Worm (Caenorhabditis elegans): Measurements from ENCODE around the gene fbxa-30.

Gene fbxa-30

DNA sequence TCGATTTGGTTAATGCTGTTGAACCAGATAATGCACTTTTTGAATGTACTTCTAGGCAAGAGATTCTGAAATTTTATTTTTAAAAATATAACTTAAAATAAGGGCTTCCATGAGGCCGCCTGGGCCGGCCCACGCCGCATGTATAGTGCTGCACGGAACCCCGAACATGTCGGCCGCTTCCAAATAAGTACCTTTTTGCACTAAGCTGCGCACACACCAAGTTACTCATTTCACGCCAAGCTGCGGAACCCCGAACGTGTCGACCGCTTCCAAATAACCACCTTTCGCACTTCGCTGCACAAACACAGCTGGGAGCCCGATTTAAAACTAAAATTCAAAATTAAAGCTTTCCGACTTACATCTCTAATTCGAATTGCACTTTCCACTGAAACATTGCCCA is 36.0 kb upstream of the fbxa-30 start:
- TF ChIP-seq ceh-28 (tag; optimal IDR thresholded peaks at IDR 0.05), result no peak
- no peak for TF ChIP-seq zag-1 (tag; optimal IDR thresholded peaks at IDR 0.05)
- no peak for TF ChIP-seq ZK546.5 (tag; optimal IDR thresholded peaks at IDR 0.05)
- TF ChIP-seq fkh-2 (tag; optimal IDR thresholded peaks at IDR 0.05), result no peak
- no peak for TF ChIP-seq nhr-11 (tag; optimal IDR thresholded peaks at IDR 0.05)
- TF ChIP-seq lin-15B (tag; optimal IDR thresholded peaks at IDR 0.05), result no peak
- no peak for TF ChIP-seq elt-2 (tag; optimal IDR thresholded peaks at IDR 0.05)
- no peak for TF ChIP-seq lin-39 (tag; optimal IDR thresholded peaks at IDR 0.05)
- no peak for TF ChIP-seq fos-1 (tag; optimal IDR thresholded peaks at IDR 0.05)

DNA sequence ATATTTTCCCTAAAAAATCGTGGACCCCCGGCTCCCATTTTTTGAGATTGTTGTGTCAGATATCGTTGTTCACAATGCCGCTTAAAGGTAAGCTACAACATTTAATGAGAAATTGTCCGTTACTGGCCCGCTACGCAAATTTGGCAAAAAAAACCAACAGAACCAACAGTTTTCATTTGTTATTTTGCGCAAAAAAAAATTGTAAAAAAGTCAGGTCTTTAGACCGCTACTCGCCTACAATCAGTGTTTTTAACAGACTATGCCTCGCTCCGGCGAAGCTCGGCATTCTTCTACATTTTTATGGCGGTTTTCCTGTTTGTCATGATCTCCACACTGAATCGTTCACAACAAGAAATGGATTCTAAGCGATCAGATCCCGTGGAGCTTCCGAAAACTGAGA is 33.5 kb upstream of the fbxa-30 start, which contains the start of gene Y82E9BL.12:
Gene Y82E9BL.12, plus strand, starts transcription at position 301 of the 400 bp plus-strand sequence.
- TF ChIP-seq tbx-2 (tag; optimal IDR thresholded peaks at IDR 0.05), result no peak
- no peak for TF ChIP-seq nhr-43 (tag; optimal IDR thresholded peaks at IDR 0.05; ENCODE audit: poor library complexity, severe bottlenecking)
- no peak for TF ChIP-seq nhr-28 (tag; optimal IDR thresholded peaks at IDR 0.05)
- no peak for TF ChIP-seq nhr-67 (tag; optimal IDR thresholded peaks at IDR 0.05)
- TF ChIP-seq aly-2 (tag; optimal IDR thresholded peaks at IDR 0.05), result no peak
- no peak for TF ChIP-seq fos-1 (tag; optimal IDR thresholded peaks at IDR 0.05)
- TF ChIP-seq nhr-77 (tag; optimal IDR thresholded peaks at IDR 0.05), result no peak
- no peak for TF ChIP-seq daf-12 (tag; optimal IDR thresholded peaks at IDR 0.05)
- no peak for TF ChIP-seq nhr-76 (tag; optimal IDR thresholded peaks at IDR 0.05)
- TF ChIP-seq ceh-16 (tag; optimal IDR thresholded peaks at IDR 0.05), result no peak
- TF ChIP-seq ceh-9 (tag; optimal IDR thresholded peaks at IDR 0.05), result no peak
- no peak for TF ChIP-seq pqm-1 (tag; optimal IDR thresholded peaks at IDR 0.05)

DNA sequence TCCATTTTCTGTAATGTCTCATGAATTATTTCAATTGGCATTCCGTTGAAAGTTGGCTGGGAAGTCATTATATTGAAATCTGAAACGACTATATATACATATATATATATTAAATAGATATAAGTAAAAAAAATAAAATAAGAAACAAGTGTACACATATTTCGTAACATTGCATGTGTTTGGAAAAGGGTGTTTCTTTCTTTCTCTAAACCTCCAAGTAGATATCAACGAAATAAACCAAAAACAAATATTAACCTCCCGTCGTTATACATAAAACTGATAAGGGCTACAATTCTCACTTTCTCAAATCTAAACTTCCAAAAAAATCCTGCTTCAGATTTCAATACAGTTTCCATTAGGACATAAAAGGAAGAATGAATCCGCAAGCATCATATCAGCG is 32.8 kb upstream of the fbxa-30 start, which contains the start of gene fbxa-79:
Gene fbxa-79, minus strand, starts transcription at position 86 of the 400 bp plus-strand sequence.
- peak; percentile 77 for TF ChIP-seq pha-4 (tag; optimal IDR thresholded peaks at IDR 0.05)
- TF ChIP-seq pqm-1 (tag; optimal IDR thresholded peaks at IDR 0.05), result peak; percentile 67
- peak; percentile 67 for TF ChIP-seq elt-2 (tag; optimal IDR thresholded peaks at IDR 0.05)
- TF ChIP-seq fkh-10 (GFP tag; optimal IDR thresholded peaks at IDR 0.05), result no peak
- TF ChIP-seq nhr-77 (tag; optimal IDR thresholded peaks at IDR 0.05), result no peak
- TF ChIP-seq fos-1 (tag; optimal IDR thresholded peaks at IDR 0.05), result no peak

DNA sequence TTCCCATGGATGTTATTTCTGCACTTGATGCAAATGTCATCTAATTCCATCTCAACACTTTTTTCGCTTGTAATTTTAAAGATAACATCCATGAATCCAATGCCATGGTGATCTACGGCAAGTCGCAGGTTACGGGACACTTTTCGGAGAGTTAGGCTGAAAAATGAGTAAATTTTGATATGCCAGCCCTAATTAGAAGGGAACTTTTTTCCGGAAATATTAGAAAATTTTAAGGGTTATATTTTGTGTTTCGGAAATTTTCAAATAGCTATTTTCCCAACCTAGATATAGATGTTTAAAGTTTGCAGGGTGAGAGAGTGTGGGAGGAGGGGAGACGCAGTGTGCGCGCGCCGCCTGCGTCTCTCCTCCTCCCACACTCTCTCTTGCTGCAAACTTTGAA is 31.9 kb upstream of the fbxa-30 start:
- TF ChIP-seq nhr-77 (tag; optimal IDR thresholded peaks at IDR 0.05) (no peak), nfya-1 (tag; optimal IDR thresholded peaks at IDR 0.05; ENCODE audit: insufficient read depth) (no peak), nhr-237 (tag; optimal IDR thresholded peaks at IDR 0.05) (no peak), nhr-11 (tag; optimal IDR thresholded peaks at IDR 0.05) (no peak), jun-1 (tag; optimal IDR thresholded peaks at IDR 0.05) (no peak), ceh-28 (tag; optimal IDR thresholded peaks at IDR 0.05) (no peak)

DNA sequence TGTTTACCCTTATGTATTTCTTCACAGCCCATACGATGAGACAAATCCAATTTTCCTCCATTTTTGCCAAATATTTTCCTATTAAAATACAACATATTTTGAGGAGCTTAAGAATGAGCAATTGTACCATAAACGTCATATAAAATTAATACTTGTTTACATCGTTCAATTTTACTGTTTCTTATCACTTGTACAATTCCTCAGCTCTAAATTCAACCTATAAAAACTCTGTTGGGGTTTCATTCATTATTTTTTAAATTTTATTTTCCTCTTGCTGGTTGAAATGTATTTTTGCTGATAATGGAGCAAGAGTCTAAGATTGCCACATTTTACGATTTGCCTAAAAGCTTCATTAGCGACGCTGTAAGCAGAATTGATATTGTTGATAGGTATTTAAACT is 28.0 kb upstream of the fbxa-30 start, which contains the start of gene fbxa-75:
Gene fbxa-75, plus strand, starts transcription at position 301 of the 400 bp plus-strand sequence.
- TF ChIP-seq elt-1 (tag; optimal IDR thresholded peaks at IDR 0.05), result no peak
- TF ChIP-seq tbx-2 (tag; optimal IDR thresholded peaks at IDR 0.05), result no peak
- TF ChIP-seq fos-1 (tag; optimal IDR thresholded peaks at IDR 0.05), result no peak
- no peak for TF ChIP-seq mml-1 (tag; optimal IDR thresholded peaks at IDR 0.05)
- no peak for TF ChIP-seq ama-1 (optimal IDR thresholded peaks at IDR 0.05)
- no peak for TF ChIP-seq pha-4 (tag; optimal IDR thresholded peaks at IDR 0.05)
- no peak for TF ChIP-seq elt-3 (tag; optimal IDR thresholded peaks at IDR 0.05)
- no peak for TF ChIP-seq hmg-11 (tag; optimal IDR thresholded peaks at IDR 0.05)
- TF ChIP-seq skn-1 (tag; optimal IDR thresholded peaks at IDR 0.05), result no peak
- TF ChIP-seq pqm-1 (tag; optimal IDR thresholded peaks at IDR 0.05), result no peak
- TF ChIP-seq nfya-1 (tag; optimal IDR thresholded peaks at IDR 0.05; ENCODE audit: insufficient read depth), result no peak
- TF ChIP-seq nhr-25 (tag; optimal IDR thresholded peaks at IDR 0.05), result no peak
- TF ChIP-seq nhr-67 (tag; optimal IDR thresholded peaks at IDR 0.05), result no peak
- no peak for TF ChIP-seq fkh-10 (GFP tag; optimal IDR thresholded peaks at IDR 0.05)
- TF ChIP-seq nhr-76 (tag; optimal IDR thresholded peaks at IDR 0.05), result no peak
- TF ChIP-seq fkh-2 (tag; optimal IDR thresholded peaks at IDR 0.05), result no peak
- no peak for TF ChIP-seq mdl-1 (tag; optimal IDR thresholded peaks at IDR 0.05)
- TF ChIP-seq elt-2 (tag; optimal IDR thresholded peaks at IDR 0.05), result no peak
- no peak for TF ChIP-seq aly-2 (tag; optimal IDR thresholded peaks at IDR 0.05)
- TF ChIP-seq eor-1 (tag; optimal IDR thresholded peaks at IDR 0.05), result no peak

All from whole organism, L3 larva.